Worm (Caenorhabditis elegans): ENCODE data around the gene sre-10.

Gene sre-10

ce11 chrV:7093720-7094401, 38.5 kb upstream of the sre-10 start, which contains the start of gene nhr-135:
Gene nhr-135, minus strand, starts transcription at chrV:7093770.
- TF ChIP-seq ceh-39 (tag; optimal IDR thresholded peaks at IDR 0.05) (no peak), sptf-1 (tag; optimal IDR thresholded peaks at IDR 0.05) (no peak), ceh-83 (GFP tag; optimal IDR thresholded peaks at IDR 0.05) (no peak), tbx-8 (GFP tag; optimal IDR thresholded peaks at IDR 0.05) (no peak), lin-13 (tag; optimal IDR thresholded peaks at IDR 0.05) (no peak), ceh-43 (GFP tag; optimal IDR thresholded peaks at IDR 0.05) (no peak), ztf-11 (tag; optimal IDR thresholded peaks at IDR 0.05) (no peak), unc-39 (tag; optimal IDR thresholded peaks at IDR 0.05) (no peak), mep-1 (tag; optimal IDR thresholded peaks at IDR 0.05) (no peak), elt-1 (tag; optimal IDR thresholded peaks at IDR 0.05; ENCODE audit: borderline replicate concordance, insufficient read depth) (no peak), sem-2 (GFP tag; optimal IDR thresholded peaks at IDR 0.05) (no peak), nhr-12 (tag; optimal IDR thresholded peaks at IDR 0.05) (no peak)

ce11 chrV:7095254-7095990, 36.9 kb upstream of the sre-10 start:
- no peak for TF ChIP-seq zip-8 (tag; optimal IDR thresholded peaks at IDR 0.05)
- no peak for TF ChIP-seq unc-39 (tag; optimal IDR thresholded peaks at IDR 0.05)
- TF ChIP-seq ztf-11 (tag; optimal IDR thresholded peaks at IDR 0.05) = no peak
- no peak for TF ChIP-seq pha-4 (tag; optimal IDR thresholded peaks at IDR 0.05)
- TF ChIP-seq hlh-1 (tag; optimal IDR thresholded peaks at IDR 0.05) = no peak
- TF ChIP-seq sptf-1 (tag; optimal IDR thresholded peaks at IDR 0.05) = no peak
- no peak for TF ChIP-seq elt-3 (tag; optimal IDR thresholded peaks at IDR 0.05)
- no peak for TF ChIP-seq drap-1 (GFP tag; optimal IDR thresholded peaks at IDR 0.05)
- no peak for TF ChIP-seq cnd-1 (tag; optimal IDR thresholded peaks at IDR 0.05)
- TF ChIP-seq blmp-1 (tag; optimal IDR thresholded peaks at IDR 0.05) = no peak
- TF ChIP-seq lsy-2 (tag; optimal IDR thresholded peaks at IDR 0.05) = no peak
- TF ChIP-seq nhr-237 (tag; optimal IDR thresholded peaks at IDR 0.05) = no peak
- no peak for TF ChIP-seq mab-5 (tag; optimal IDR thresholded peaks at IDR 0.05)

ce11 chrV:7096129-7096730, 36.1 kb upstream of the sre-10 start:
- TF ChIP-seq pha-4 (tag; optimal IDR thresholded peaks at IDR 0.05) = no peak
- no peak for TF ChIP-seq blmp-1 (tag; optimal IDR thresholded peaks at IDR 0.05)
- no peak for TF ChIP-seq mab-5 (tag; optimal IDR thresholded peaks at IDR 0.05)

ce11 chrV:7096811-7097210, 35.5 kb upstream of the sre-10 start:
- TF ChIP-seq mep-1 (tag; optimal IDR thresholded peaks at IDR 0.05) (no peak), elt-3 (tag; optimal IDR thresholded peaks at IDR 0.05) (no peak)

- no peak for TF ChIP-seq elt-1 (tag; optimal IDR thresholded peaks at IDR 0.05; ENCODE audit: borderline replicate concordance, insufficient read depth)
- no peak for TF ChIP-seq sptf-1 (tag; optimal IDR thresholded peaks at IDR 0.05)
- TF ChIP-seq blmp-1 (tag; optimal IDR thresholded peaks at IDR 0.05) = no peak
- TF ChIP-seq nhr-12 (tag; optimal IDR thresholded peaks at IDR 0.05) = no peak
- TF ChIP-seq nhr-237 (tag; optimal IDR thresholded peaks at IDR 0.05) = no peak
- TF ChIP-seq mls-2 (tag; optimal IDR thresholded peaks at IDR 0.05) = no peak
- TF ChIP-seq lin-32 (GFP tag; optimal IDR thresholded peaks at IDR 0.05) = no peak
- no peak for TF ChIP-seq lin-13 (tag; optimal IDR thresholded peaks at IDR 0.05)
- no peak for TF ChIP-seq zip-8 (tag; optimal IDR thresholded peaks at IDR 0.05)
- TF ChIP-seq ceh-43 (GFP tag; optimal IDR thresholded peaks at IDR 0.05) = no peak
- no peak for TF ChIP-seq ztf-11 (tag; optimal IDR thresholded peaks at IDR 0.05)
- no peak for TF ChIP-seq tbx-8 (GFP tag; optimal IDR thresholded peaks at IDR 0.05)
- no peak for TF ChIP-seq pha-4 (tag; optimal IDR thresholded peaks at IDR 0.05)
- TF ChIP-seq hlh-1 (tag; optimal IDR thresholded peaks at IDR 0.05) = no peak
- TF ChIP-seq bed-3 (GFP tag; optimal IDR thresholded peaks at IDR 0.05) = no peak
- TF ChIP-seq ham-2 (GFP tag; optimal IDR thresholded peaks at IDR 0.05) = no peak
- TF ChIP-seq unc-39 (tag; optimal IDR thresholded peaks at IDR 0.05) = no peak
- TF ChIP-seq mep-1 (tag; optimal IDR thresholded peaks at IDR 0.05) = no peak
- TF ChIP-seq ceh-83 (GFP tag; optimal IDR thresholded peaks at IDR 0.05) = no peak
These were observed 29.1 kb upstream of the sre-10 start, which contains the start of gene odr-2 for ce11 chrV:7103247-7103646. Gene odr-2, plus strand, starts transcription at chrV:7103547.
